Worm (Caenorhabditis elegans) whole organism, mixed stage, embryonic: ENCODE measurements around the gene F21C10.10.

Experiments used
- ham-2 ChIP-seq: fragments of 200-800 bp; sonication (Bioruptor generic); optimal IDR thresholded peaks from 2 replicates; lab custom pipeline; 2018; ENCODE audit warnings: mild to moderate bottlenecking, missing genetic modification characterization, missing compliant biosample characterization
- lin-13 ChIP-seq: fragments of 150-350 bp; optimal IDR thresholded peaks from 2 replicates; lab custom pipeline; 2014; ENCODE audit warnings: missing biosample characterization, missing genetic modification characterization
- lsy-2 ChIP-seq: fragments of 150-350 bp; optimal IDR thresholded peaks from 2 replicates; lab custom pipeline; 2014; ENCODE audit warnings: missing biosample characterization, missing genetic modification characterization
- nhr-2 ChIP-seq: fragments of 150-350 bp; optimal IDR thresholded peaks from 2 replicates; lab custom pipeline; 2014; ENCODE audit warnings: missing biosample characterization, missing genetic modification characterization
- ztf-11 ChIP-seq: fragments of 150-350 bp; optimal IDR thresholded peaks from 2 replicates; lab custom pipeline; 2014; ENCODE audit warnings: missing biosample characterization, missing genetic modification characterization

DNA sequence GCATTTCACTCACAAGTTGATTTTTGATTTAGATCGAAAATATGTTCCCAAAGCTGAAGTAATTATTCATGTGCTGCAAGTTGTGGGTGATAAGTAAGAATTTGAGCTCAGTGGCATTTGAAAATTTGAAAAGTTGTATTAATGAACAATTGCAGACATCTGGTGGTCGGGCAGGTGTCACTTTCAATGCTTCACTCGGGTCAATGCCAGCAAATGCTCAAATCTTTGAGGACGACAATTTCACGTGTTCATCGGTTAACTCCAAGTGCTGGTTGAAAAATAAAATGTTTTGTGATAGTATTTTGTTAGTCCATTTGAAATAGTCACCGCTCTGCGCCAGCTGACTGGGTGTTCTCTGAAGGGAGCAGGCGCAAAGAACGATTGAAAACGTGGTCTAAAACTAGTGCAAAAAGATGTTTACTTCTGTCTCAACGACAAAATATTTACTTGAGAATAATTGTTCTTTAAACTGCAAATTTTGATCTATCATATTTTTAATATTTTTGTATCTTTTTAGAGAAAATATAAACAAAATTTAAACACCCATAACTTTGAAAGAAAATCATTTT, 1.9 kb upstream of the F21C10.10 start:
- TF ChIP-seq ztf-11 (tag; lab: Kevin White, UChicago) (no peak), ham-2 (GFP tag; lab: Kevin White, UChicago) (no peak), lin-13 (tag; lab: Kevin White, UChicago) (no peak), lsy-2 (tag; lab: Kevin White, UChicago) (no peak), nhr-2 (no peak)
